Fruit fly (Drosophila melanogaster): ENCODE measurements around the gene Kaz-m1.
A peak's percentile ranks its signal among the peaks of the same experiment; 100 is the strongest.

Kaz-m1 gene

dm6 chr3R:26052150-26052908, 37.8 kb downstream of the Kaz-m1 start, which contains the start of the genes Exo84 and Vps2 (continued):
- no peak for TF ChIP-seq lola (GFP tag; optimal IDR thresholded peaks at IDR 0.05)

dm6 chr3R:26055214-26055632, 40.7 kb downstream of the Kaz-m1 start, which contains the start of gene Cmpk:
Gene Cmpk (minus strand): TSS chr3R:26055438.
- TF ChIP-seq Rel (GFP tag; optimal IDR thresholded peaks at IDR 0.05) (no peak), Rel (tag; optimal IDR thresholded peaks at IDR 0.05) (peak; percentile 72), Myc (optimal IDR thresholded peaks at IDR 0.05) (peak; percentile 8), Abd-B (GFP tag; optimal IDR thresholded peaks at IDR 0.05) (no peak), Mio (GFP tag; optimal IDR thresholded peaks at IDR 0.05) (peak; percentile 10), dmrt93B (GFP tag; optimal IDR thresholded peaks at IDR 0.05) (peak; percentile 74), Jra (GFP tag; optimal IDR thresholded peaks at IDR 0.05) (peak; percentile 41), psq (GFP tag; optimal IDR thresholded peaks at IDR 0.05) (peak; percentile 58), pan (optimal IDR thresholded peaks at IDR 0.05) (no peak), CG9705 (GFP tag; optimal IDR thresholded peaks at IDR 0.05) (peak; percentile 91), sage (GFP tag; optimal IDR thresholded peaks at IDR 0.05) (peak; percentile 90), CG32264 (GFP tag; optimal IDR thresholded peaks at IDR 0.05) (peak; percentile 44), foxo (GFP tag; optimal IDR thresholded peaks at IDR 0.05) (peak; percentile 36 to 81), lola (GFP tag; optimal IDR thresholded peaks at IDR 0.05) (no peak), GATAd (GFP tag; optimal IDR thresholded peaks at IDR 0.05) (no peak), Sp1 (GFP tag; optimal IDR thresholded peaks at IDR 0.05) (peak; percentile 88), OdsH (GFP tag; optimal IDR thresholded peaks at IDR 0.05) (peak; percentile 77), sv (GFP tag; optimal IDR thresholded peaks at IDR 0.05) (peak; percentile 33), ey (GFP tag; optimal IDR thresholded peaks at IDR 0.05) (peak; percentile 50), Hnf4 (GFP tag; optimal IDR thresholded peaks at IDR 0.05) (no peak), dl (GFP tag; optimal IDR thresholded peaks at IDR 0.05; ENCODE audit: insufficient read depth in 1 of 2, partially characterized antibody in 2 of 2) (no peak), br (GFP tag; optimal IDR thresholded peaks at IDR 0.05) (peak; percentile 82), CrebA (GFP tag; optimal IDR thresholded peaks at IDR 0.05; ENCODE audit: borderline replicate concordance) (no peak), brk (GFP tag; optimal IDR thresholded peaks at IDR 0.05) (no peak), h (GFP tag; optimal IDR thresholded peaks at IDR 0.05) (peak; percentile 86), jim (GFP tag; optimal IDR thresholded peaks at IDR 0.05) (no peak), Hr78 (GFP tag; optimal IDR thresholded peaks at IDR 0.05) (no peak), Vsx2 (GFP tag; optimal IDR thresholded peaks at IDR 0.05; ENCODE audit: partially characterized antibody) (no peak), Dfd (GFP tag; optimal IDR thresholded peaks at IDR 0.05) (no peak), usp (GFP tag; optimal IDR thresholded peaks at IDR 0.05) (no peak), HLH106 (tag; optimal IDR thresholded peaks at IDR 0.05) (peak; percentile 77), woc (GFP tag; optimal IDR thresholded peaks at IDR 0.05) (peak; percentile 44), Hr83 (GFP tag; optimal IDR thresholded peaks at IDR 0.05; ENCODE audit: poor library complexity, severe bottlenecking) (peak; percentile 97), tai (GFP tag; optimal IDR thresholded peaks at IDR 0.05) (no peak), dsf (GFP tag; optimal IDR thresholded peaks at IDR 0.05; ENCODE audit: borderline replicate concordance) (peak; percentile 0), N (GFP tag; optimal IDR thresholded peaks at IDR 0.05) (no peak), rgr (GFP tag; optimal IDR thresholded peaks at IDR 0.05) (peak; percentile 92), Dif (GFP tag; optimal IDR thresholded peaks at IDR 0.05; ENCODE audit: partially characterized antibody) (peak; percentile 61), fru (GFP tag; optimal IDR thresholded peaks at IDR 0.05) (peak; percentile 72)

- TF ChIP-seq Sp1 (GFP tag; optimal IDR thresholded peaks at IDR 0.05) (peak; percentile 2), foxo (GFP tag; optimal IDR thresholded peaks at IDR 0.05) (peak in 1 of 2 experiments; percentile 37), fru (GFP tag; optimal IDR thresholded peaks at IDR 0.05) (no peak), dmrt93B (GFP tag; optimal IDR thresholded peaks at IDR 0.05) (no peak), jim (GFP tag; optimal IDR thresholded peaks at IDR 0.05) (no peak), h (GFP tag; optimal IDR thresholded peaks at IDR 0.05) (peak; percentile 38), Hr83 (GFP tag; optimal IDR thresholded peaks at IDR 0.05; ENCODE audit: poor library complexity, severe bottlenecking) (no peak), Rel (GFP tag; optimal IDR thresholded peaks at IDR 0.05) (no peak), Rel (tag; optimal IDR thresholded peaks at IDR 0.05) (peak; percentile 2), lola (GFP tag; optimal IDR thresholded peaks at IDR 0.05) (no peak), br (GFP tag; optimal IDR thresholded peaks at IDR 0.05) (peak; percentile 10), rgr (GFP tag; optimal IDR thresholded peaks at IDR 0.05) (peak; percentile 42), Abd-B (GFP tag; optimal IDR thresholded peaks at IDR 0.05) (no peak), tai (GFP tag; optimal IDR thresholded peaks at IDR 0.05) (no peak), Hnf4 (GFP tag; optimal IDR thresholded peaks at IDR 0.05) (peak; percentile 44)
Observed at dm6 chr3R:26056381-26056780, 41.9 kb downstream of the Kaz-m1 start, which contains the start of the genes Sld5 and CG14543. Gene Sld5 (minus strand): TSS chr3R:26056547. Gene CG14543 (plus strand): TSS chr3R:26056630.

Data from whole organism, wandering third instar larva.